Worm (Caenorhabditis elegans) whole organism, L3 larva: Measurements from ENCODE around the gene pfk-1.1.

ENCODE experiments used
- aly-2 ChIP-seq: fragments of 150-350 bp; optimal IDR thresholded peaks from 2 replicates; lab custom pipeline; 2014; ENCODE audit warnings: missing biosample characterization, missing genetic modification characterization
- elt-2 ChIP-seq: sonication (generic microtip); optimal IDR thresholded peaks from 2 replicates; lab custom pipeline; 2016; ENCODE audit warnings: missing genetic modification reagents, mild to moderate bottlenecking, missing genetic modification characterization, missing compliant biosample characterization
- elt-3 ChIP-seq, 3 experiments: fragments of 150-350 bp in 1 of 3; sonication (generic microtip) in 2 of 3; optimal IDR thresholded peaks; 2 replicates in 2 of 3; 4 replicates in 1 of 3; lab custom pipeline; 2014 to 2017; ENCODE audit warnings: missing biosample characterization in 3 of 3, missing genetic modification characterization in 3 of 3
- eor-1 ChIP-seq, 2 experiments: fragments of 150-350 bp; optimal IDR thresholded peaks; 2 replicates each; lab custom pipeline; 2014 to 2018; ENCODE audit warnings: missing biosample characterization in 2 of 2, missing genetic modification characterization in 2 of 2
- fkh-10 ChIP-seq: sonication (generic microtip); optimal IDR thresholded peaks from 2 replicates; lab custom pipeline; 2017; ENCODE audit warnings: missing biosample characterization, missing genetic modification reagents, missing genetic modification characterization
- fos-1 ChIP-seq: fragments of 150-350 bp; optimal IDR thresholded peaks from 2 replicates; lab custom pipeline; 2014; ENCODE audit warnings: missing biosample characterization, missing genetic modification characterization
- mdl-1 ChIP-seq: fragments of 150-350 bp; optimal IDR thresholded peaks from 2 replicates; lab custom pipeline; 2014; ENCODE audit warnings: missing biosample characterization, missing genetic modification characterization
- nhr-11 ChIP-seq: fragments of 150-350 bp; optimal IDR thresholded peaks from 2 replicates; lab custom pipeline; 2014; ENCODE audit warnings: missing biosample characterization, missing genetic modification characterization
- nhr-12 ChIP-seq: fragments of 150-350 bp; optimal IDR thresholded peaks from 2 replicates; lab custom pipeline; 2014; ENCODE audit warnings: missing biosample characterization, missing genetic modification characterization
- nhr-237 ChIP-seq: fragments of 150-350 bp; optimal IDR thresholded peaks from 2 replicates; lab custom pipeline; 2014; ENCODE audit warnings: missing biosample characterization, missing genetic modification characterization
- pqm-1 ChIP-seq: fragments of 150-350 bp; optimal IDR thresholded peaks from 2 replicates; lab custom pipeline; 2017; ENCODE audit warnings: missing biosample characterization, missing genetic modification characterization, inconsistent platforms
- zag-1 ChIP-seq: fragments of 150-350 bp; optimal IDR thresholded peaks from 2 replicates; lab custom pipeline; 2014; ENCODE audit warnings: missing biosample characterization, missing genetic modification characterization
- ztf-11 ChIP-seq: fragments of 150-350 bp; optimal IDR thresholded peaks from 2 replicates; lab custom pipeline; 2014; ENCODE audit warnings: missing biosample characterization, missing genetic modification characterization
- ztf-4 ChIP-seq: fragments of 150-350 bp; optimal IDR thresholded peaks from 2 replicates; lab custom pipeline; 2014; ENCODE audit warnings: missing biosample characterization, missing genetic modification characterization

DNA sequence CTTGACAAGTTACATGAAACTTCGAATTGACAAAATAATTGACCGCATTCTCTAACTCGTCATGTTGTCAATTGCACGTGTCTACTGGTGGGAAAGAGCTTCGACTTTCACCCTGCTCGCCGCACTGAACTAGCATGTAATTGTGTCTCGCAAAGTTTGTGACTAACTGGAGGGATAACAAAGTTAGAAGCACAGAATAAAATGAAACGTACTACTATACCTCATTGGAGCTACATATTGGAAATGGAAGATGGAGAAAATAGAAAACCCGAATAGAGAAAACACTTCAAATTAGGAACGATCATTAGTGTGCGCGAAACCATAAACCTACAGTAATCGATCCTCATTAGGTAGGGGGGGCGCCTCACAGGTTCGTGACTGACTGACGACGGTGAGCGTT is 13.1 kb upstream of the pfk-1.1 start:
- no peak for TF ChIP-seq nhr-11 (tag; lab: Kevin White, UChicago)
- no peak for TF ChIP-seq mdl-1
- TF ChIP-seq nhr-12 (tag; lab: Kevin White, UChicago), result no peak
- TF ChIP-seq pqm-1, result no peak
- TF ChIP-seq ztf-4 (tag; lab: Kevin White, UChicago), result no peak
- no peak for TF ChIP-seq fkh-10 (GFP tag; lab: Kevin White, UChicago)
- no peak for TF ChIP-seq elt-3 (tag; optimal IDR thresholded peaks at IDR 0.05; lab: Kevin White, UChicago)
- TF ChIP-seq zag-1, result no peak
- TF ChIP-seq ztf-11 (tag; lab: Kevin White, UChicago), result no peak
- no peak for TF ChIP-seq aly-2 (tag; lab: Kevin White, UChicago)
- no peak for TF ChIP-seq elt-2
- TF ChIP-seq eor-1 (tag; optimal IDR thresholded peaks at IDR 0.05; lab: Kevin White, UChicago), result no peak
- no peak for TF ChIP-seq nhr-237
- no peak for TF ChIP-seq fos-1 (tag; lab: Kevin White, UChicago)
